Worm (Caenorhabditis elegans): ENCODE measurements around the gene ttbk-7.

The ttbk-7 gene

DNA sequence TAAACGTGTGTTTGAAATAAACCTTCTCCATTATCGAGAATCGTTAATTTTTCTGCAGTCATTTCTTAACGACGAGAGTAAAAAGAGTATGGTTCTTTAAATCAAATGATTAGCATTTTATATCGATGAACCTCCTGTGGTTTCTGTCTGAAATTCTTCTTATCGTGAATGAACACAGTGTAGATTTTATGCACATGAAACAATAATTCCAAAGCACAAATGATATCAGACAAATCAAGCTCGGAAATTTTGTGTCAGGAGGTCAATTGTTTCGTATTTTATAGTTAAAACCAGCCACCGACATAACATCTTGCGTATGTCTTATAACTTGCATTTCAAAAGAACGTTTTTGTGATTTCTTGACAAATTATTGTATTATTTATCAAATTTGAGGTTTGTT is 41.4 kb upstream of the ttbk-7 start, which contains the start of gene T16G1.6:
T16G1.6 (minus strand) TSS at position 77 of the 400 bp plus-strand sequence.
- TF ChIP-seq lsy-2 (tag; optimal IDR thresholded peaks at IDR 0.05), result no peak
- no peak for TF ChIP-seq mes-2 (tag; optimal IDR thresholded peaks at IDR 0.05; ENCODE audit: poor library complexity, severe bottlenecking)
- TF ChIP-seq hmg-1.1 (GFP tag; IDR thresholded peaks at IDR 0.05), result no peak
- peak; percentile 79 for TF ChIP-seq dve-1 (tag; optimal IDR thresholded peaks at IDR 0.05; ENCODE audit: insufficient read depth)
- TF ChIP-seq nhr-77 (tag; optimal IDR thresholded peaks at IDR 0.05), result peak; percentile 80
- no peak for TF ChIP-seq mdl-1 (tag; optimal IDR thresholded peaks at IDR 0.05)
- no peak for TF ChIP-seq ama-1 (optimal IDR thresholded peaks at IDR 0.05)
- no peak for TF ChIP-seq daf-19 (GFP tag; conservative IDR thresholded peaks at IDR 0.05)
- no peak for TF ChIP-seq F10B5.3 (tag; optimal IDR thresholded peaks at IDR 0.05)
- TF ChIP-seq ceh-62 (tag; optimal IDR thresholded peaks at IDR 0.05), result no peak
- TF ChIP-seq aha-1 (tag), result no peak
- no peak for TF ChIP-seq R02D3.7 (tag; optimal IDR thresholded peaks at IDR 0.05)
- peak; percentile 71 for TF ChIP-seq nhr-102 (tag; optimal IDR thresholded peaks at IDR 0.05)
- TF ChIP-seq egl-27 (tag; optimal IDR thresholded peaks at IDR 0.05), result no peak
- no peak for TF ChIP-seq ZK546.5 (tag; optimal IDR thresholded peaks at IDR 0.05)
- no peak for TF ChIP-seq snpc-4 (tag; optimal IDR thresholded peaks at IDR 0.05)
- TF ChIP-seq F37D6.2 (tag; optimal IDR thresholded peaks at IDR 0.05), result no peak
- peak; percentile 86 for TF ChIP-seq dmd-6 (GFP tag; IDR thresholded peaks at IDR 0.05)
- TF ChIP-seq nhr-76 (tag; optimal IDR thresholded peaks at IDR 0.05), result no peak
- TF ChIP-seq dpl-1 (GFP tag; optimal IDR thresholded peaks at IDR 0.05), result no peak
- no peak for TF ChIP-seq F44E2.7 (GFP tag; IDR thresholded peaks at IDR 0.05)
- TF ChIP-seq ceh-32 (tag; optimal IDR thresholded peaks at IDR 0.05; ENCODE audit: poor library complexity), result no peak
- no peak for TF ChIP-seq ceh-44 (GFP tag; IDR thresholded peaks at IDR 0.05)
- TF ChIP-seq lin-29 (GFP tag; IDR thresholded peaks at IDR 0.05), result no peak
- TF ChIP-seq hlh-11 (tag; optimal IDR thresholded peaks at IDR 0.05), result peak; percentile 63
- TF ChIP-seq Y105C5A.15 (GFP tag; IDR thresholded peaks at IDR 0.05), result no peak
- no peak for TF ChIP-seq attf-4 (tag; optimal IDR thresholded peaks at IDR 0.05)
- no peak for TF ChIP-seq ces-1 (GFP tag; optimal IDR thresholded peaks at IDR 0.05)
- no peak for TF ChIP-seq ctbp-1 (GFP tag; IDR thresholded peaks at IDR 0.05)
- no peak for TF ChIP-seq fos-1 (tag; optimal IDR thresholded peaks at IDR 0.05)
- no peak for TF ChIP-seq D1046.2 (GFP tag; IDR thresholded peaks at IDR 0.05)
- no peak for TF ChIP-seq tag-97 (GFP tag; IDR thresholded peaks at IDR 0.05)
- TF ChIP-seq zip-11 (GFP tag; IDR thresholded peaks at IDR 0.05), result no peak
- no peak for TF ChIP-seq F49E8.2 (tag; optimal IDR thresholded peaks at IDR 0.05; ENCODE audit: borderline replicate concordance)
- no peak for TF ChIP-seq dmd-8 (GFP tag; IDR thresholded peaks at IDR 0.05)
- TF ChIP-seq duxl-1 (tag; optimal IDR thresholded peaks at IDR 0.05; ENCODE audit: poor library complexity), result no peak
- peak; percentile 88 for TF ChIP-seq pqm-1 (tag; optimal IDR thresholded peaks at IDR 0.05)
- peak; percentile 65; the same call in 1 of the 2 replicates for TF ChIP-seq php-3 (GFP tag; IDR thresholded peaks at IDR 0.05)
- TF ChIP-seq unc-130 (GFP tag; optimal IDR thresholded peaks at IDR 0.05), result no peak
- no peak for TF ChIP-seq lim-7 (GFP tag; IDR thresholded peaks at IDR 0.05)
- TF ChIP-seq hlh-30 (tag; optimal IDR thresholded peaks at IDR 0.05; ENCODE audit: insufficient read depth), result peak; percentile 25
- no peak for TF ChIP-seq mep-1 (tag; optimal IDR thresholded peaks at IDR 0.05)
- peak; percentile 97 for TF ChIP-seq nhr-28 (tag; optimal IDR thresholded peaks at IDR 0.05)
- no peak for TF ChIP-seq zag-1 (tag; optimal IDR thresholded peaks at IDR 0.05)
- TF ChIP-seq daf-12 (tag; optimal IDR thresholded peaks at IDR 0.05), result no peak
- TF ChIP-seq nhr-10 (tag; optimal IDR thresholded peaks at IDR 0.05), result no peak
- no peak for TF ChIP-seq ceh-28 (tag; optimal IDR thresholded peaks at IDR 0.05)
- TF ChIP-seq saeg-2 (GFP tag; IDR thresholded peaks at IDR 0.05), result no peak
- no peak for TF ChIP-seq Y5F2A.4 (GFP tag; optimal IDR thresholded peaks at IDR 0.05)
- no peak for TF ChIP-seq ceh-82 (tag; optimal IDR thresholded peaks at IDR 0.05)
- TF ChIP-seq vab-7 (GFP tag; IDR thresholded peaks at IDR 0.05), result no peak
- no peak for TF ChIP-seq mxl-2 (GFP tag; conservative IDR thresholded peaks at IDR 0.05)
- TF ChIP-seq ZK337.2 (GFP tag; IDR thresholded peaks at IDR 0.05), result no peak
